Fruit fly (Drosophila melanogaster): ENCODE measurements around the gene Eogt.

DNA sequence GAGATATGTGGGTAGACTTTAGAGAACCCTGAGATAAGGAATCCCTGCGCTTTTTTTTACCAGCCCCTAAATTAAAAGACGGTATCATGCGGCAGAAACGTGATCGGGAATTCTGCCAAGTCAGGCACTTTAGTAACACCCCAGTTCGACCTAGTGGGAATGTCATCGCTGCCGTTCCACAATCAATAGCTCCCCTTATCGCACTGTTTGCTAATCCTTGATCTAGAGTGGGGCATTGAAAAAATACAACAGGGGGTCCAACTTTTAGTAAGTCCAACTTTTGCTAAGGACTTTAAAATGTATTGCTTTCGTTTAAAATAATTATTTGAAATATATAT lies 8.8 kb upstream of the Eogt start:
- TF ChIP-seq CG13204 (GFP tag; optimal IDR thresholded peaks at IDR 0.05) (no peak), Pif1B (GFP tag; optimal IDR thresholded peaks at IDR 0.05) (no peak), CG17806 (tag; optimal IDR thresholded peaks at IDR 0.05) (no peak), Ets98B (GFP tag; IDR thresholded peaks at IDR 0.05) (no peak), CG34367 (tag; optimal IDR thresholded peaks at IDR 0.05) (no peak), CG9948 (tag; optimal IDR thresholded peaks at IDR 0.05) (no peak), CG8159 (tag; optimal IDR thresholded peaks at IDR 0.05) (no peak), fd96Ca (GFP tag; IDR thresholded peaks at IDR 0.05) (no peak), Snoo (tag; optimal IDR thresholded peaks at IDR 0.05) (no peak), CG10348 (GFP tag; IDR thresholded peaks at IDR 0.05) (no peak), CG12605 (GFP tag; IDR thresholded peaks at IDR 0.05) (no peak), CG14655 (GFP tag; optimal IDR thresholded peaks at IDR 0.05) (no peak), CG32121 (GFP tag; IDR thresholded peaks at IDR 0.05) (no peak)

All from whole organism, pupa.